Fruit fly (Drosophila melanogaster) whole organism, embryonic: ENCODE results near the gene Exn.

Experiments
- Asciz ChIP-seq: fragments of 200-800 bp; sonication (Bioruptor generic); optimal IDR thresholded peaks from 2 replicates; lab custom pipeline; 2017; ENCODE audit warnings: missing biosample characterization, mild to moderate bottlenecking, missing genetic modification characterization, missing genetic modification reagents
- Atf6 ChIP-seq: fragments of 200-800 bp; sonication (Bioruptor generic); IDR thresholded peaks from 2 replicates; pipeline ENCODE4 v1.3.6; 2022; ENCODE audit warnings: missing biosample characterization, missing genetic modification characterization
- CG11723 ChIP-seq: fragments of 200-800 bp; sonication (Bioruptor generic); optimal IDR thresholded peaks from 2 replicates; lab custom pipeline; 2017; ENCODE audit warnings: missing biosample characterization, mild to moderate bottlenecking, missing genetic modification characterization
- CG12155 ChIP-seq: fragments of 200-800 bp; sonication (Bioruptor generic); optimal IDR thresholded peaks from 3 replicates; lab custom pipeline; 2016; ENCODE audit warnings: missing biosample characterization, missing genetic modification characterization
- CG13775 ChIP-seq: fragments of 200-800 bp; sonication (Bioruptor generic); optimal IDR thresholded peaks from 3 replicates; lab custom pipeline; 2017; ENCODE audit warnings: missing biosample characterization, mild to moderate bottlenecking, missing genetic modification characterization
- CG16815 ChIP-seq: fragments of 200-800 bp; sonication (Bioruptor generic); optimal IDR thresholded peaks from 3 replicates; lab custom pipeline; 2017; ENCODE audit warnings: missing biosample characterization, mild to moderate bottlenecking, missing genetic modification characterization
- CG18011 ChIP-seq: fragments of 200-800 bp; sonication (Bioruptor generic); optimal IDR thresholded peaks from 2 replicates; lab custom pipeline; 2017; ENCODE audit warnings: missing biosample characterization, missing genetic modification characterization, mild to moderate bottlenecking, moderate library complexity, missing genotype
- CG2678 ChIP-seq: fragments of 200-800 bp; sonication (Bioruptor generic); optimal IDR thresholded peaks from 3 replicates; lab custom pipeline; 2019; ENCODE audit warnings: missing biosample characterization, mild to moderate bottlenecking, missing genetic modification characterization, moderate library complexity
- CG2875 ChIP-seq: fragments of 200-800 bp; sonication (Bioruptor generic); optimal IDR thresholded peaks from 2 replicates; lab custom pipeline; 2017; ENCODE audit warnings: missing biosample characterization, mild to moderate bottlenecking, missing genetic modification characterization, missing genetic modification reagents
- CG3163 ChIP-seq: fragments of 200-800 bp; sonication (Bioruptor generic); optimal IDR thresholded peaks from 3 replicates; lab custom pipeline; 2016; ENCODE audit warnings: missing biosample characterization, missing genetic modification characterization
- CG34376 ChIP-seq: fragments of 200-800 bp; sonication (Bioruptor generic); optimal IDR thresholded peaks from 2 replicates; lab custom pipeline; 2018; ENCODE audit warnings: missing biosample characterization, mild to moderate bottlenecking, missing genetic modification characterization
- CG3726 ChIP-seq: fragments of 200-800 bp; sonication (Bioruptor generic); IDR thresholded peaks from 3 replicates; pipeline ENCODE4, ENCODE4 v1.3.6; 2022; ENCODE audit warnings: missing biosample characterization, missing genetic modification characterization
- CG4282 ChIP-seq: fragments of 200-800 bp; sonication (Bioruptor generic); optimal IDR thresholded peaks from 2 replicates; lab custom pipeline; 2016; ENCODE audit warnings: missing biosample characterization, missing genetic modification characterization
- CG4617 ChIP-seq: fragments of 200-800 bp; sonication (Bioruptor generic); optimal IDR thresholded peaks from 3 replicates; lab custom pipeline; 2016; ENCODE audit warnings: missing biosample characterization, missing genetic modification characterization, borderline replicate concordance
- CG4730 ChIP-seq: fragments of 200-800 bp; sonication (Bioruptor generic); IDR thresholded peaks from 2 replicates; pipeline ENCODE4 v1.3.6; 2022; ENCODE audit warnings: missing biosample characterization, missing genetic modification characterization
- CG7372 ChIP-seq: fragments of 200-800 bp; sonication (Bioruptor generic); IDR thresholded peaks from 2 replicates; pipeline ENCODE4 v1.3.6; 2022; ENCODE audit warnings: missing biosample characterization, missing genetic modification characterization
- CG7839 ChIP-seq: fragments of 200-800 bp; sonication (Bioruptor generic); optimal IDR thresholded peaks from 3 replicates; lab custom pipeline; 2018; ENCODE audit warnings: missing biosample characterization, mild to moderate bottlenecking, missing genetic modification characterization, moderate library complexity
- Ets65A ChIP-seq: fragments of 200-800 bp; sonication (Bioruptor generic); peaks from one replicate; lab custom pipeline; 2016; ENCODE audit warnings: missing biosample characterization, missing genetic modification characterization
- Hand ChIP-seq: fragments of 200-800 bp; sonication (Bioruptor generic); optimal IDR thresholded peaks from 2 replicates; lab custom pipeline; 2017; ENCODE audit warnings: mild to moderate bottlenecking, missing biosample characterization, missing genetic modification reagents, missing genetic modification characterization
- Hmr ChIP-seq: fragments of 200-800 bp; sonication (Bioruptor generic); optimal IDR thresholded peaks from 3 replicates; lab custom pipeline; 2017; ENCODE audit warnings: mild to moderate bottlenecking, missing biosample characterization, missing genetic modification reagents, missing genetic modification characterization
- MESR4 ChIP-seq: fragments of 200-800 bp; sonication (Bioruptor generic); optimal IDR thresholded peaks from 2 replicates; lab custom pipeline; 2018; ENCODE audit warnings: missing biosample characterization, mild to moderate bottlenecking, missing genetic modification characterization, moderate library complexity
- NC2α ChIP-seq: fragments of 200-800 bp; sonication (Bioruptor generic); optimal IDR thresholded peaks from 2 replicates; lab custom pipeline; 2016; ENCODE audit warnings: missing biosample characterization, missing genetic modification characterization
- Xrp1 ChIP-seq: fragments of 200-800 bp; sonication (Bioruptor generic); IDR thresholded peaks from 2 replicates; pipeline ENCODE4 v1.3.6; 2022; ENCODE audit warnings: missing biosample characterization, missing genetic modification characterization
- cas ChIP-seq: fragments of 200-800 bp; sonication (Bioruptor generic); IDR thresholded peaks from 2 replicates; pipeline ENCODE4 v1.3.6; 2022; ENCODE audit warnings: missing biosample characterization, missing genetic modification characterization
- chif ChIP-seq, 2 experiments: fragments of 200-800 bp; sonication (Bioruptor generic); optimal IDR thresholded peaks; 3 replicates each; lab custom pipeline; 2016; ENCODE audit warnings: missing biosample characterization in 2 of 2, missing genetic modification characterization in 2 of 2
- danr ChIP-seq: fragments of 200-800 bp; sonication (Bioruptor generic); IDR thresholded peaks from 2 replicates; pipeline ENCODE4 v1.3.6; 2022; ENCODE audit warnings: missing biosample characterization, missing genetic modification characterization
- dm ChIP-seq: fragments of 200-800 bp; sonication (Bioruptor generic); optimal IDR thresholded peaks from 3 replicates; lab custom pipeline; 2016; ENCODE audit warnings: missing biosample characterization, missing genetic modification characterization
- fd102C ChIP-seq: fragments of 200-800 bp; sonication (Bioruptor generic); optimal IDR thresholded peaks from 2 replicates; lab custom pipeline; 2018; ENCODE audit warnings: missing biosample characterization, mild to moderate bottlenecking, missing genetic modification characterization, moderate library complexity
- gce ChIP-seq: fragments of 200-800 bp; sonication (Bioruptor generic); IDR thresholded peaks from 3 replicates; pipeline ENCODE4 v1.3.6; 2022; ENCODE audit warnings: missing biosample characterization, missing genetic modification characterization
- gem ChIP-seq: fragments of 200-800 bp; sonication (Bioruptor generic); optimal IDR thresholded peaks from 2 replicates; lab custom pipeline; 2019; ENCODE audit warnings: missing biosample characterization, mild to moderate bottlenecking, missing genetic modification characterization, moderate library complexity
- gsb-n ChIP-seq: fragments of 200-800 bp; sonication (Bioruptor generic); optimal IDR thresholded peaks from 3 replicates; lab custom pipeline; 2018; ENCODE audit warnings: missing biosample characterization, mild to moderate bottlenecking, missing genetic modification characterization
- hb ChIP-seq: fragments of 200-800 bp; sonication (Bioruptor generic); IDR thresholded peaks from 3 replicates; pipeline ENCODE4 v1.3.6; 2022; ENCODE audit warnings: missing biosample characterization, missing genetic modification characterization; ENCODE audit not compliant: partially characterized antibody
- pita ChIP-seq: fragments of 200-800 bp; sonication (Bioruptor generic); optimal IDR thresholded peaks from 2 replicates; lab custom pipeline; 2017; ENCODE audit warnings: missing biosample characterization, mild to moderate bottlenecking, missing genetic modification characterization
- psq ChIP-seq: fragments of 200-800 bp; sonication (Bioruptor generic); optimal IDR thresholded peaks from 2 replicates; lab custom pipeline; 2017; ENCODE audit warnings: missing biosample characterization, missing genetic modification characterization
- rib ChIP-seq: fragments of 200-800 bp; sonication (Bioruptor generic); IDR thresholded peaks from 2 replicates; pipeline ENCODE4 v1.3.6; 2022; ENCODE audit warnings: missing biosample characterization, missing genetic modification characterization
- sc ChIP-seq, 3 experiments: fragments of >200 bp in 2 of 3; fragments of 200-800 bp in 1 of 3; sonication (Bioruptor generic) in 1 of 3; optimal IDR thresholded peaks; 2 replicates in 2 of 3; 3 replicates in 1 of 3; lab custom pipeline; 2017; ENCODE audit warnings: mild to moderate bottlenecking in 1 of 3, missing biosample characterization in 1 of 3, missing genetic modification characterization in 1 of 3, missing genetic modification reagents in 1 of 3
- scrt ChIP-seq: fragments of 200-800 bp; sonication (Bioruptor generic); optimal IDR thresholded peaks from 2 replicates; lab custom pipeline; 2018; ENCODE audit warnings: missing biosample characterization, mild to moderate bottlenecking, missing genetic modification characterization, moderate library complexity
- sens ChIP-seq: fragments of 200-800 bp; sonication (Bioruptor generic); peaks from one replicate; lab custom pipeline; 2016; ENCODE audit warnings: missing biosample characterization, missing genetic modification characterization
- slp2 ChIP-seq: fragments of 200-800 bp; sonication (Bioruptor generic); optimal IDR thresholded peaks from 2 replicates; lab custom pipeline; 2016; ENCODE audit warnings: missing biosample characterization, missing genetic modification characterization
- sug ChIP-seq: fragments of 200-800 bp; optimal IDR thresholded peaks from 2 replicates; lab custom pipeline; 2019; ENCODE audit warnings: missing biosample characterization, mild to moderate bottlenecking, missing genetic modification characterization, moderate library complexity
- tin ChIP-seq: fragments of 200-800 bp; sonication (Bioruptor generic); optimal IDR thresholded peaks from 3 replicates; lab custom pipeline; 2016; ENCODE audit warnings: missing biosample characterization, missing genetic modification characterization
- tx ChIP-seq: fragments of 200-800 bp; sonication (Bioruptor generic); optimal IDR thresholded peaks from 2 replicates; lab custom pipeline; 2016; ENCODE audit warnings: missing biosample characterization, missing genetic modification characterization
- usp ChIP-seq: fragments of >200 bp; optimal IDR thresholded peaks from 2 replicates; lab custom pipeline; 2017; ENCODE audit warnings: missing biosample characterization, missing genetic modification characterization
- zen2 ChIP-seq: fragments of 200-800 bp; sonication (Bioruptor generic); IDR thresholded peaks from 3 replicates; pipeline ENCODE4 v1.3.6; 2022; ENCODE audit warnings: missing biosample characterization, missing genetic modification characterization; ENCODE audit not compliant: partially characterized antibody
- zf30C ChIP-seq: fragments of 200-800 bp; sonication (Bioruptor generic); optimal IDR thresholded peaks from 3 replicates; lab custom pipeline; 2018; ENCODE audit warnings: missing biosample characterization, mild to moderate bottlenecking, missing genetic modification characterization
- zfh1 ChIP-seq: fragments of 200-800 bp; sonication (Bioruptor generic); IDR thresholded peaks from 3 replicates; pipeline ENCODE4 v1.3.6; 2022; ENCODE audit warnings: missing biosample characterization, missing genetic modification characterization
- zfh2 ChIP-seq: fragments of 200-800 bp; sonication (Bioruptor generic); optimal IDR thresholded peaks from 2 replicates; lab custom pipeline; 2016; ENCODE audit warnings: missing biosample characterization, missing genetic modification characterization

Gene Exn

DNA sequence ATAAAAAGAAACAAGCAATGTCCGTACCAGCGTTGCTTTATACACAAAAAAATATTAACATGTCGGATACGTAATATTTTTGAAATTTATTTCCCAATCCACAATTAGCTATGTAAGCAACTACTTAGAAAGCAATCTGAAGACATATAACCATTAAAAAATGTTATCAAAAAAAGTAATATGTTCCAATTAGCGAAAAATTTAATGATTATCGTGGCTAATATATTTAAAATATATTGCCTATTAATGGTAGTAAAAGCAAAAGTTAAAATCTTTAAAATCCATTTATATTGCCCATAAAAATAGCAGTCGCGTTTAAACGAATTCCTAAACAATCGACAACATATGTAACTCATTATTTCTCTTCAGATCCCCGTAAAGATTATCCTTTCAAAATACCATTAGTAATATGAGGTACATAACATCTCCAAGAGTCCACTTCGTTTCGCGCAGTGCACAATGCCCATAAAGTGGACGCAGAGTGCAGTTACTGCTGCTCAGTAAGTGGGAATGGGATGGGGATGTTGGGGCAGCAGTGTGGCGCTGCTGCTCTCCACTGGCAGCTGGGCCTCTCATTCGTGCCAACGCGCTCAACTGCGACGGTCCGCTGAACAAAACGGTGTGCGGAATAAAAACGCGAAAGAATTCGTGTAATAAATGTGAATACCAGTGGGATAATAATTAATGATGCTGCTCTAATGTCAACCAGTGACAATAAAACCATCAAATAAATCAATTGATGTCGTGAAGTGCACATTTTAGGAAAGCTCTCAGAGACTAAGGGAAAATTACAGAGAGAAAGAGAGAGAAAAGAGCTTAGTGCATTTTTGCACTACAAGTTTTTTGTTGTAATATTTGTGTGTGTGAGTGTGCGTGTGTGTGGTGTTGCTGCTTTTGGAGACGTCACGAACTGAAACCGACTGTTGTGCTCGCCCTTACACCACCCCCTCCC lies 16.5 kb downstream of the Exn start (continued):
- TF ChIP-seq gem (tag; lab: Kevin White, UChicago) (peak; percentile 71), zf30C (GFP tag; lab: Kevin White, UChicago) (no peak), chif (GFP tag; optimal IDR thresholded peaks at IDR 0.05; lab: Kevin White, UChicago) (peak in 1 of 2 experiments; percentile 39), pita (GFP tag; lab: Kevin White, UChicago) (no peak), CG2678 (tag; lab: Kevin White, UChicago) (peak; percentile 73), tin (GFP tag; lab: Kevin White, UChicago) (peak; percentile 48), CG11723 (peak; percentile 1), CG16815 (GFP tag; lab: Kevin White, UChicago) (peak; percentile 27), CG3726 (peak; percentile 28; the same call in 1 of the 3 replicates), Hmr (GFP tag; lab: Kevin White, UChicago) (peak; percentile 24), sc (optimal IDR thresholded peaks at IDR 0.05; lab: Kevin White, UChicago) (no peak), sc (GFP tag; optimal IDR thresholded peaks at IDR 0.05; lab: Kevin White, UChicago) (peak; percentile 4), slp2 (GFP tag; lab: Kevin White, UChicago) (no peak), gce (GFP tag; lab: Robert Waterston, UW) (no peak), Hand (GFP tag; lab: Kevin White, UChicago) (no peak), CG2875 (no peak), dm (GFP tag; lab: Kevin White, UChicago) (no peak), Ets65A (GFP tag; lab: Kevin White, UChicago) (peak; percentile 86), gsb-n (no peak), zfh1 (GFP tag; lab: Robert Waterston, UW) (peak; percentile 54; the same call in 2 of the 3 replicates), scrt (GFP tag; lab: Kevin White, UChicago) (peak; percentile 2), CG4282 (no peak), CG18011 (GFP tag; lab: Kevin White, UChicago) (no peak), zen2 (no peak), CG13775 (GFP tag; lab: Kevin White, UChicago) (peak; percentile 52), sug (peak; percentile 15), usp (GFP tag; lab: Kevin White, UChicago) (no peak), sens (peak; percentile 90), zfh2 (GFP tag; lab: Kevin White, UChicago) (peak; percentile 19), CG4617 (GFP tag; lab: Kevin White, UChicago) (no peak), psq (GFP tag; lab: Kevin White, UChicago) (no peak), CG34376 (peak; percentile 2), Atf6 (GFP tag; lab: Robert Waterston, UW) (peak; percentile 42; the same call in 1 of the 2 replicates), Xrp1 (GFP tag; lab: Robert Waterston, UW) (peak; percentile 21; the same call in 1 of the 2 replicates), Asciz (GFP tag; lab: Kevin White, UChicago) (peak; percentile 60), CG12155 (peak; percentile 11), fd102C (GFP tag; lab: Kevin White, UChicago) (no peak), CG7839 (tag; lab: Kevin White, UChicago) (peak; percentile 69), CG4730 (no peak), CG7372 (GFP tag; lab: Robert Waterston, UW) (0 out of 2 replicates have a peak, but pooled peaks have one; percentile 23), tx (GFP tag; lab: Kevin White, UChicago) (peak; percentile 13), hb (GFP tag; lab: Robert Waterston, UW) (no peak), cas (GFP tag; lab: Robert Waterston, UW) (0 out of 2 replicates have a peak, but pooled peaks have one; percentile 49), CG3163 (peak; percentile 42), NC2α (GFP tag; lab: Kevin White, UChicago) (no peak), rib (GFP tag; lab: Robert Waterston, UW) (no peak), MESR4 (no peak), danr (GFP tag; lab: Robert Waterston, UW) (no peak)
